Fruit fly (Drosophila melanogaster): ENCODE measurements around the gene Smr.

DNA sequence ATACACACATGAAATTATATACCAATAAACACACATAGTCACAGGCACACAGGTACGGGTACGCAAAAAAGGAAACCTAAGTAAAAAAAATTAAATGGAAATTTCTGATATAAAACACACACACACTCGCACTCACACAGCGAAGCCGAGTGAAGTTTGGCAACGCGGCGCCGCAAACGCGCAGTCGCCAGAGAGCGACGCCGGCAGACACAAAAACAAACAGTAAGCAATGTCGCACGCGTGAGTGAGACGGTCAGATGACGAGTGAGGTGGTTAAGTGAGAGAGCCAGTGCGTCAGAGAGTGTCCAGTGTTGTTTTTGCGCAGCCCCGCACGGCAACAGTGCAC, 8.1 kb upstream of the Smr start:
- TF ChIP-seq psq (optimal IDR thresholded peaks at IDR 0.05) (no peak), Dll (optimal IDR thresholded peaks at IDR 0.05) (no peak), pan (optimal IDR thresholded peaks at IDR 0.05) (no peak), EcR (GFP tag; optimal IDR thresholded peaks at IDR 0.05) (no peak), usp (GFP tag; optimal IDR thresholded peaks at IDR 0.05) (no peak)
